Fruit fly (Drosophila melanogaster) whole organism, adult: ENCODE results near the gene CG2267.

Experiments used
- CG1620 ChIP-seq: fragments of 200-800 bp; sonication (Bioruptor generic); optimal IDR thresholded peaks from 2 replicates; lab custom pipeline; 2016; ENCODE audit warnings: missing biosample characterization, missing genetic modification characterization
- CG5204 ChIP-seq: fragments of 200-800 bp; sonication (Bioruptor generic); optimal IDR thresholded peaks from 2 replicates; lab custom pipeline; 2016; ENCODE audit warnings: missing biosample characterization, missing genetic modification characterization
- CG7101 ChIP-seq: fragments of 200-800 bp; sonication (Bioruptor generic); optimal IDR thresholded peaks from 2 replicates; lab custom pipeline; 2018; ENCODE audit warnings: missing biosample characterization, mild to moderate bottlenecking, missing genetic modification characterization, moderate library complexity
- Clk ChIP-seq: fragments of 200-800 bp; sonication (Bioruptor generic); optimal IDR thresholded peaks from 2 replicates; lab custom pipeline; 2017; ENCODE audit warnings: missing biosample characterization, missing genetic modification characterization
- Hr96 ChIP-seq: fragments of 200-800 bp; sonication (Bioruptor generic); optimal IDR thresholded peaks from 2 replicates; lab custom pipeline; 2016; ENCODE audit warnings: missing biosample characterization, missing genetic modification characterization
- bab1 ChIP-seq: fragments of 200-800 bp; sonication (Bioruptor generic); optimal IDR thresholded peaks from 3 replicates; lab custom pipeline; 2019; ENCODE audit warnings: missing biosample characterization, mild to moderate bottlenecking, missing genetic modification characterization, moderate library complexity
- kay ChIP-seq: fragments of 200-800 bp; sonication (Bioruptor generic); peaks from one replicate; lab custom pipeline; 2016; ENCODE audit warnings: missing biosample characterization, missing genetic modification characterization, borderline replicate concordance
- pad ChIP-seq: fragments of 200-800 bp; sonication (Bioruptor generic); optimal IDR thresholded peaks from 3 replicates; lab custom pipeline; 2017; ENCODE audit warnings: missing biosample characterization, missing genetic modification characterization, mild to moderate bottlenecking, moderate library complexity, missing genetic modification reagents
- tj ChIP-seq: fragments of 200-800 bp; sonication (Bioruptor generic); optimal IDR thresholded peaks from 3 replicates; lab custom pipeline; 2017; ENCODE audit warnings: missing biosample characterization, mild to moderate bottlenecking, missing genetic modification characterization, moderate library complexity
- toe ChIP-seq: fragments of 200-800 bp; sonication (Bioruptor generic); optimal IDR thresholded peaks from 2 replicates; lab custom pipeline; 2016; ENCODE audit warnings: missing biosample characterization, missing genetic modification characterization

dm6 chr3R:30579129-30579528, 49.7 kb downstream of the CG2267 start, which contains the start of gene CG9702:
- TF ChIP-seq pad (GFP tag; lab: Kevin White, UChicago) (no peak), tj (GFP tag; lab: Kevin White, UChicago) (no peak), Clk (GFP tag; lab: Kevin White, UChicago) (no peak), CG7101 (no peak), bab1 (GFP tag; lab: Kevin White, UChicago) (no peak), CG1620 (GFP tag; lab: Kevin White, UChicago) (no peak), toe (no peak), Hr96 (no peak), CG5204 (GFP tag; lab: Kevin White, UChicago) (no peak), kay (GFP tag; lab: Kevin White, UChicago) (no peak)
